Fruit fly (Drosophila melanogaster): ENCODE data around the gene tzn.

tzn gene

DNA sequence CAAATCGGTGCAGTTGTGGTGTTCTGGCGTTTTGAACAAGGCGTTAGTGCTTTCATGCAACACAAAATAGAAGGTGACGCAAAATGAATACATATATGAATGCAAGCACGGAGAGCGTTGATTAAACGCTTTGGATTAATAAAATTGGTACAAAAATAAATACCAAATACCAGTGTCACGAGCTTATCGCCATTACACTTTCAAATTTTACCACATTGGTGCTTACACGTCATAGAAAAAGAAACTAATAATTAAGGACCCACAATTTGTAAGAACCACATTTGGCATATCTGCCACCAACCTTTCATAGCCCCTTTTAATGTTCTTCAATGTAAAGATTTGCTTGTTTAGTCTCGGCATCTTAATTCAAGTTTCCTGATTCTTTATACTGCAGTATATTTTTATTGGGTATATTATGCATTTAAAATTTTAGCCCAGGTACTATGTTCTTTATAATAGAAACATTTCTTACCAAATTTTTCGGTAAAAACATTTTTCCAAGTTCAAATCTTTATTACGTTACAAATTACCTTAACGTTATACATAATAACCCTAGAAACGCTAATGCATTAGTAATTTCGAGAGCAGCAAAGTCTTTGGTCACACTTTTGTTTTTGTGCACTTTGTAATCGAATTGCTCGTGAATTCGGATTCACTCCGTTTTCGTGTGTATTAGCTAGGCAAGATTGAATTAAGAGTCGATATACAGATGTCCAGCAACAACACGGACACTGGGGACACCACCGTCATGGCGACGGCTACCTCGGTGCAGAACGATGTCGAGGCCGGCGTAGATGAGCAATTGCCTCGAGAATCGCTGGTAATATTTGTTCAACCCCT lies 20.0 kb upstream of the tzn start, which contains the start of the genes Pex16 and Pex14 (continued):
- no peak for TF ChIP-seq knrl (GFP tag; IDR thresholded peaks at IDR 0.05; ENCODE audit: partially characterized antibody)
- TF ChIP-seq sr (GFP tag; IDR thresholded peaks at IDR 0.05), result peak; percentile 22; the same call in 1 of the 3 replicates
- TF ChIP-seq CG15269 (tag; optimal IDR thresholded peaks at IDR 0.05), result peak; percentile 68
- no peak for TF ChIP-seq CG8478 (optimal IDR thresholded peaks at IDR 0.05)
- peak; percentile 60 for TF ChIP-seq CG17359 (tag; optimal IDR thresholded peaks at IDR 0.05)
- TF ChIP-seq NC2α (GFP tag; optimal IDR thresholded peaks at IDR 0.05), result peak; percentile 63
- TF ChIP-seq grn (GFP tag; optimal IDR thresholded peaks at IDR 0.05), result no peak
- TF ChIP-seq Nf-YA (GFP tag; IDR thresholded peaks at IDR 0.05), result no peak
- TF ChIP-seq kah (GFP tag; optimal IDR thresholded peaks at IDR 0.05), result no peak
- TF ChIP-seq CG7745 (tag; optimal IDR thresholded peaks at IDR 0.05), result no peak
- peak; percentile 86 for TF ChIP-seq gfzf (GFP tag; optimal IDR thresholded peaks at IDR 0.05)
- TF ChIP-seq CG8765 (GFP tag; IDR thresholded peaks at IDR 0.05), result 0 out of 2 replicates have a peak, but pooled peaks have one; percentile 39
- TF ChIP-seq ken (GFP tag; IDR thresholded peaks at IDR 0.05), result peak; percentile 77; the same call in 2 of the 3 replicates
- peak; percentile 53 for TF ChIP-seq Six4 (GFP tag; optimal IDR thresholded peaks at IDR 0.05)
- peak; percentile 38 for TF ChIP-seq CG11398 (GFP tag; optimal IDR thresholded peaks at IDR 0.05)
- TF ChIP-seq tin (GFP tag; optimal IDR thresholded peaks at IDR 0.05), result peak; percentile 78
- TF ChIP-seq Hr3 (GFP tag; optimal IDR thresholded peaks at IDR 0.05), result peak; percentile 73
- peak; percentile 65 for TF ChIP-seq CG12942 (GFP tag; optimal IDR thresholded peaks at IDR 0.05)
- no peak for TF ChIP-seq gsb (GFP tag; IDR thresholded peaks at IDR 0.05)
- no peak for TF ChIP-seq sd (tag; optimal IDR thresholded peaks at IDR 0.05)
- no peak for TF ChIP-seq Sin3A (optimal IDR thresholded peaks at IDR 0.05)
- peak; percentile 68 for TF ChIP-seq Side (GFP tag; optimal IDR thresholded peaks at IDR 0.05)
- TF ChIP-seq cas (GFP tag; IDR thresholded peaks at IDR 0.05), result no peak

DNA sequence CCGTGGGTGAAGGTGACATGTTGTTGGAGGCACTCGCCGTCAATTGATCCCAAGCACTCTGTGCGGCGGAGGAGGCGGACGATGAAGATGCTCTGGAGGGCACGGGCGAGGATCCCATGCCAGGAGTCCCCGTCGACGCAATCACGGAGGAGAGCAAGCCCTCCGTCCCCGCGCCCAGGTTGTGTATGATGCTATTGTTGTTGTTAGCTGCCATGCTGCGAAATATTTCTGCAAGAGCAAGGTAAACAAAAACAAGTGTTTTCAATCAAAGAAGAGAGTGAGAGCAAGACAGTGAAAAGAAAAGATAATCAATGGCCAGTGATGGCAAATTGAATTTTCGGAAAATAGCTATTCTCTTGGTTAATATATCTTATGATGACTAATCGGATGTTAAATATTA lies 14.1 kb upstream of the tzn start:
- TF ChIP-seq CG4360 (GFP tag; IDR thresholded peaks at IDR 0.05), result peak; percentile 59
- no peak for TF ChIP-seq ems (GFP tag; optimal IDR thresholded peaks at IDR 0.05)
- TF ChIP-seq Six4 (GFP tag; optimal IDR thresholded peaks at IDR 0.05), result no peak
- TF ChIP-seq crol (GFP tag; IDR thresholded peaks at IDR 0.05), result peak; percentile 38; the same call in 1 of the 2 replicates
- peak; percentile 66 for TF ChIP-seq CG15479 (GFP tag; optimal IDR thresholded peaks at IDR 0.05)
- TF ChIP-seq Lhr (GFP tag; optimal IDR thresholded peaks at IDR 0.05), result no peak
- peak; percentile 17; the same call in 1 of the 3 replicates for TF ChIP-seq CG34224 (GFP tag; IDR thresholded peaks at IDR 0.05; ENCODE audit: partially characterized antibody)
- 0 out of 2 replicates have a peak, but pooled peaks have one; percentile 19 for TF ChIP-seq wdn (GFP tag; IDR thresholded peaks at IDR 0.05)
- no peak for TF ChIP-seq TFAM (GFP tag; optimal IDR thresholded peaks at IDR 0.05)
- peak; percentile 38 for TF ChIP-seq onecut (GFP tag; IDR thresholded peaks at IDR 0.05)
- TF ChIP-seq Trl (optimal IDR thresholded peaks at IDR 0.05), result peak in 1 of 2 experiments; percentile 32
- TF ChIP-seq Trl (GFP tag; optimal IDR thresholded peaks at IDR 0.05), result no peak

DNA sequence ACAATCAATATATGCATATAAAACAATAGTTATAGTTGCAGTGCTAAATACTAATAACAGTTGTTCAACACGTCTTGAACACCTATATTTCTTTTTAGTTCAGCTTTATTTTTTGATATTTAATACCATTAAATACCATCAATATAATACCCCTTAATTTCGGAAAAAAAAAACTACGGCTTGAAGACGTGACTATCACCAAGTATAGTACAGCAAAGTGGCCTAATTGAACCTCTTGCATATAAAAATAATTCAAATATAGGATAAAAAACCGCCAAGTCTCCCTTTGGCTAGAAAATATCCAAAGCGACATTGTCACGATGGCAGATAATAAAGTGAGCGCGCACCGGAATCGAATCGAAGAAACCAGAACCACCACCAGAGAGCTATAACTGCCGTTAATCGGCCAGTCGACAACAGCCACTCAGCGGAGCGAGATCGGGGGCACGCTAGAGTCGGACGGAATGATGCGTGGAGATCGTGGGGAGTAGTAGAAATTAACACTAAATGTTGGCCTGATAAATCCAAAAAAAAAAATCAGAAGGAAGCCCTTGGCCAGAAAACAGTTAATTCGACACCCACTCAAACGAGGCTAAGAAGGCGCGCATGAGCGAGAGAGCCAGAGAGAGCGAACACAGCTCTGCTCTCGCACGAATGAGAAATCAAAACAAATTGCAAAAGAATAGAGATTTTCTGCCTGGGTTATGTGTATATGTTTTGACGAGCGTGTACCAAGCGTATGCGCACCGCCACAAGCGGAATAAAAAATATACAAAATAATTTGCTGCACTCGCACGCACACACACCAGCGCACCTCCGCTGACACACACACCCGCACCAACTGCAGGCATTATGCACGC lies 13.4 kb upstream of the tzn start:
- TF ChIP-seq pnt (GFP tag; optimal IDR thresholded peaks at IDR 0.05), result no peak
- TF ChIP-seq Rx (GFP tag; IDR thresholded peaks at IDR 0.05), result no peak
- TF ChIP-seq CG8478 (optimal IDR thresholded peaks at IDR 0.05), result no peak
- TF ChIP-seq CG4424 (GFP tag; optimal IDR thresholded peaks at IDR 0.05), result peak; percentile 16
- peak; percentile 8 for TF ChIP-seq stwl (tag; optimal IDR thresholded peaks at IDR 0.05)
- peak; percentile 30 for TF ChIP-seq D19B (GFP tag; optimal IDR thresholded peaks at IDR 0.05)
- TF ChIP-seq CG16863 (GFP tag; optimal IDR thresholded peaks at IDR 0.05), result no peak
- TF ChIP-seq Mad (GFP tag; optimal IDR thresholded peaks at IDR 0.05), result no peak
- no peak for TF ChIP-seq slp2 (GFP tag; optimal IDR thresholded peaks at IDR 0.05)
- TF ChIP-seq CG5953 (GFP tag; IDR thresholded peaks at IDR 0.05), result no peak
- no peak for TF ChIP-seq bsh (GFP tag; optimal IDR thresholded peaks at IDR 0.05)
- TF ChIP-seq lov (optimal IDR thresholded peaks at IDR 0.05), result no peak
- TF ChIP-seq lov (GFP tag; IDR thresholded peaks at IDR 0.05), result no peak
- TF ChIP-seq chm (GFP tag; IDR thresholded peaks at IDR 0.05), result peak; percentile 71
- no peak for TF ChIP-seq CG8388 (GFP tag; optimal IDR thresholded peaks at IDR 0.05)
